Worm (Caenorhabditis elegans) whole organism, L3 larva: Measurements from ENCODE around the gene cdc-14.

Experiments used
- R02D3.7 ChIP-seq: fragments of 150-350 bp; optimal IDR thresholded peaks from 2 replicates; lab custom pipeline; 2014; ENCODE audit warnings: missing biosample characterization, missing genetic modification characterization
- ZK546.5 ChIP-seq: sonication (generic microtip); optimal IDR thresholded peaks from 2 replicates; lab custom pipeline; 2017; ENCODE audit warnings: missing biosample characterization, missing genetic modification characterization
- aly-2 ChIP-seq: fragments of 150-350 bp; optimal IDR thresholded peaks from 2 replicates; lab custom pipeline; 2014; ENCODE audit warnings: missing biosample characterization, missing genetic modification characterization
- ama-1 ChIP-seq: fragments of 150-350 bp; optimal IDR thresholded peaks from 2 replicates; lab custom pipeline; 2018
- ceh-28 ChIP-seq: fragments of 150-350 bp; optimal IDR thresholded peaks from 2 replicates; lab custom pipeline; 2014; ENCODE audit warnings: missing biosample characterization, missing genetic modification reagents, missing genetic modification characterization
- ceh-82 ChIP-seq: fragments of 150-350 bp; optimal IDR thresholded peaks from 2 replicates; lab custom pipeline; 2014; ENCODE audit warnings: missing biosample characterization, missing genetic modification characterization
- ceh-9 ChIP-seq: sonication (generic microtip); optimal IDR thresholded peaks from 2 replicates; lab custom pipeline; 2018; ENCODE audit warnings: missing biosample characterization, missing genetic modification characterization
- daf-12 ChIP-seq: fragments of 150-350 bp; optimal IDR thresholded peaks from 2 replicates; lab custom pipeline; 2014; ENCODE audit warnings: missing biosample characterization, missing genetic modification reagents, missing genetic modification characterization
- egl-27 ChIP-seq: sonication (generic microtip); optimal IDR thresholded peaks from 4 replicates; lab custom pipeline; 2017; ENCODE audit warnings: missing biosample characterization, missing genetic modification reagents, missing genetic modification characterization
- elt-1 ChIP-seq: fragments of 150-350 bp; optimal IDR thresholded peaks from 2 replicates; lab custom pipeline; 2014; ENCODE audit warnings: missing biosample characterization, missing genetic modification characterization
- elt-2 ChIP-seq: sonication (generic microtip); optimal IDR thresholded peaks from 2 replicates; lab custom pipeline; 2016; ENCODE audit warnings: missing genetic modification reagents, mild to moderate bottlenecking, missing genetic modification characterization, missing compliant biosample characterization
- elt-3 ChIP-seq, 3 experiments: fragments of 150-350 bp in 1 of 3; sonication (generic microtip) in 2 of 3; optimal IDR thresholded peaks; 2 replicates in 2 of 3; 4 replicates in 1 of 3; lab custom pipeline; 2014 to 2017; ENCODE audit warnings: missing biosample characterization in 3 of 3, missing genetic modification characterization in 3 of 3
- eor-1 ChIP-seq, 2 experiments: fragments of 150-350 bp; optimal IDR thresholded peaks; 2 replicates each; lab custom pipeline; 2014 to 2018; ENCODE audit warnings: missing biosample characterization in 2 of 2, missing genetic modification characterization in 2 of 2
- fkh-10 ChIP-seq: sonication (generic microtip); optimal IDR thresholded peaks from 2 replicates; lab custom pipeline; 2017; ENCODE audit warnings: missing biosample characterization, missing genetic modification reagents, missing genetic modification characterization
- fos-1 ChIP-seq: fragments of 150-350 bp; optimal IDR thresholded peaks from 2 replicates; lab custom pipeline; 2014; ENCODE audit warnings: missing biosample characterization, missing genetic modification characterization
- hmg-11 ChIP-seq: sonication (generic microtip); optimal IDR thresholded peaks from 2 replicates; lab custom pipeline; 2016; ENCODE audit warnings: missing genetic modification characterization, missing compliant biosample characterization
- jun-1 ChIP-seq: fragments of 150-350 bp; optimal IDR thresholded peaks from 2 replicates; lab custom pipeline; 2014; ENCODE audit warnings: missing biosample characterization, missing genetic modification reagents, missing genetic modification characterization
- lin-15B ChIP-seq: fragments of 150-350 bp; optimal IDR thresholded peaks from 2 replicates; lab custom pipeline; 2014; ENCODE audit warnings: missing biosample characterization, missing genetic modification characterization
- lin-39 ChIP-seq: fragments of 150-350 bp; optimal IDR thresholded peaks from 2 replicates; lab custom pipeline; 2018; ENCODE audit warnings: missing biosample characterization, missing genetic modification reagents, missing genetic modification characterization
- lsy-12 ChIP-seq: sonication (generic microtip); optimal IDR thresholded peaks from 2 replicates; lab custom pipeline; 2016; ENCODE audit warnings: mild to moderate bottlenecking, missing genetic modification characterization, missing compliant biosample characterization
- mdl-1 ChIP-seq: fragments of 150-350 bp; optimal IDR thresholded peaks from 2 replicates; lab custom pipeline; 2014; ENCODE audit warnings: missing biosample characterization, missing genetic modification characterization
- nfya-1 ChIP-seq: sonication (generic microtip); optimal IDR thresholded peaks from 2 replicates; lab custom pipeline; 2017; ENCODE audit warnings: missing genetic modification characterization, mild to moderate bottlenecking, missing compliant biosample characterization, antibody characterized with exemption, moderate library complexity; ENCODE audit not compliant: insufficient read depth
- nhr-11 ChIP-seq: fragments of 150-350 bp; optimal IDR thresholded peaks from 2 replicates; lab custom pipeline; 2014; ENCODE audit warnings: missing biosample characterization, missing genetic modification characterization
- nhr-12 ChIP-seq: fragments of 150-350 bp; optimal IDR thresholded peaks from 2 replicates; lab custom pipeline; 2014; ENCODE audit warnings: missing biosample characterization, missing genetic modification characterization
- nhr-23 ChIP-seq: fragments of 150-350 bp; optimal IDR thresholded peaks from 2 replicates; lab custom pipeline; 2014; ENCODE audit warnings: missing biosample characterization, missing genetic modification reagents, missing genetic modification characterization
- nhr-237 ChIP-seq: fragments of 150-350 bp; optimal IDR thresholded peaks from 2 replicates; lab custom pipeline; 2014; ENCODE audit warnings: missing biosample characterization, missing genetic modification characterization
- nhr-25 ChIP-seq: sonication (generic microtip); optimal IDR thresholded peaks from 2 replicates; lab custom pipeline; 2017; ENCODE audit warnings: missing biosample characterization, missing genetic modification characterization
- nhr-28 ChIP-seq: fragments of 150-350 bp; optimal IDR thresholded peaks from 2 replicates; lab custom pipeline; 2014; ENCODE audit warnings: missing biosample characterization, missing genetic modification characterization
- nhr-43 ChIP-seq: sonication (generic microtip); optimal IDR thresholded peaks from 2 replicates; lab custom pipeline; 2016; ENCODE audit warnings: mild to moderate bottlenecking, missing genetic modification characterization, missing compliant biosample characterization; ENCODE audit not compliant: poor library complexity, severe bottlenecking
- nhr-67 ChIP-seq: fragments of 150-350 bp; optimal IDR thresholded peaks from 2 replicates; lab custom pipeline; 2014; ENCODE audit warnings: missing biosample characterization, missing genetic modification characterization
- nhr-77 ChIP-seq: fragments of 150-350 bp; optimal IDR thresholded peaks from 2 replicates; lab custom pipeline; 2014; ENCODE audit warnings: missing biosample characterization, missing genetic modification characterization
- pha-4 ChIP-seq: fragments of 150-350 bp; optimal IDR thresholded peaks from 2 replicates; lab custom pipeline; 2014; ENCODE audit warnings: missing biosample characterization, missing genetic modification reagents, missing genetic modification characterization
- sea-2 ChIP-seq: fragments of 150-350 bp; sonication (generic microtip); optimal IDR thresholded peaks from 4 replicates; lab custom pipeline; 2014; ENCODE audit warnings: missing biosample characterization, missing genetic modification reagents, missing genetic modification characterization
- skn-1 ChIP-seq: fragments of 150-350 bp; optimal IDR thresholded peaks from 2 replicates; lab custom pipeline; 2014; ENCODE audit warnings: missing biosample characterization, missing genetic modification characterization
- snpc-4 ChIP-seq: fragments of 150-350 bp; optimal IDR thresholded peaks from 2 replicates; lab custom pipeline; 2014; ENCODE audit warnings: missing biosample characterization, missing genetic modification characterization
- tbx-2 ChIP-seq: sonication (generic microtip); optimal IDR thresholded peaks from 2 replicates; lab custom pipeline; 2016; ENCODE audit warnings: mild to moderate bottlenecking, missing genetic modification characterization, missing compliant biosample characterization
- unc-39 ChIP-seq: sonication (generic microtip); optimal IDR thresholded peaks from 4 replicates; lab custom pipeline; 2017; ENCODE audit warnings: missing biosample characterization, missing genetic modification characterization
- unc-62 ChIP-seq: fragments of 150-350 bp; sonication (generic microtip); optimal IDR thresholded peaks from 4 replicates; lab custom pipeline; 2014; ENCODE audit warnings: missing biosample characterization, missing genetic modification reagents, missing genetic modification characterization
- zag-1 ChIP-seq: fragments of 150-350 bp; optimal IDR thresholded peaks from 2 replicates; lab custom pipeline; 2014; ENCODE audit warnings: missing biosample characterization, missing genetic modification characterization
- ztf-11 ChIP-seq: fragments of 150-350 bp; optimal IDR thresholded peaks from 2 replicates; lab custom pipeline; 2014; ENCODE audit warnings: missing biosample characterization, missing genetic modification characterization
- ztf-4 ChIP-seq: fragments of 150-350 bp; optimal IDR thresholded peaks from 2 replicates; lab custom pipeline; 2014; ENCODE audit warnings: missing biosample characterization, missing genetic modification characterization

cdc-14 gene

ce11 chrII:5578035-5578434 is 15.2 kb downstream of the cdc-14 start, which contains the start of gene T25E4.1:
TSS of gene T25E4.1 (plus strand) at chrII:5578335.
- no peak for TF ChIP-seq egl-27 (tag; lab: Kevin White, UChicago)
- no peak for TF ChIP-seq R02D3.7 (tag; lab: Kevin White, UChicago)
- no peak for TF ChIP-seq nhr-67 (tag; lab: Kevin White, UChicago)
- no peak for TF ChIP-seq nhr-11 (tag; lab: Kevin White, UChicago)
- TF ChIP-seq ztf-11, result no peak
- TF ChIP-seq lin-15B (tag; lab: Kevin White, UChicago), result no peak
- TF ChIP-seq lsy-12 (tag; lab: Kevin White, UChicago), result no peak
- TF ChIP-seq elt-3 (tag; optimal IDR thresholded peaks at IDR 0.05; lab: Kevin White, UChicago), result no peak
- no peak for TF ChIP-seq nhr-43 (tag; lab: Kevin White, UChicago)
- TF ChIP-seq elt-2 (tag; lab: Kevin White, UChicago), result no peak
- TF ChIP-seq ceh-9 (tag; lab: Kevin White, UChicago), result no peak
- no peak for TF ChIP-seq aly-2 (tag; lab: Kevin White, UChicago)
- TF ChIP-seq sea-2 (GFP tag; lab: Kevin White, UChicago), result no peak
- no peak for TF ChIP-seq hmg-11 (tag; lab: Kevin White, UChicago)
- TF ChIP-seq nfya-1 (tag; lab: Kevin White, UChicago), result no peak
- TF ChIP-seq eor-1 (tag; optimal IDR thresholded peaks at IDR 0.05; lab: Kevin White, UChicago), result no peak
- no peak for TF ChIP-seq nhr-23 (tag; lab: Kevin White, UChicago)
- no peak for TF ChIP-seq ama-1 (lab: Kevin White, UChicago)
- TF ChIP-seq mdl-1, result no peak
- no peak for TF ChIP-seq fkh-10
- TF ChIP-seq, all 47 proteins: peak for 0

- TF ChIP-seq nhr-43 (tag; lab: Kevin White, UChicago), result peak; percentile 61
- TF ChIP-seq ztf-4 (tag; lab: Kevin White, UChicago), result no peak
- TF ChIP-seq nhr-77 (tag; lab: Kevin White, UChicago), result no peak
- no peak for TF ChIP-seq elt-1 (tag; lab: Kevin White, UChicago)
- no peak for TF ChIP-seq nhr-67 (tag; lab: Kevin White, UChicago)
- TF ChIP-seq R02D3.7 (tag; lab: Kevin White, UChicago), result no peak
- no peak for TF ChIP-seq nhr-25 (tag; lab: Kevin White, UChicago)
- no peak for TF ChIP-seq ceh-82
- no peak for TF ChIP-seq ztf-11
- no peak for TF ChIP-seq nhr-28
- TF ChIP-seq snpc-4 (tag; lab: Kevin White, UChicago), result peak; percentile 55
- peak; percentile 33 for TF ChIP-seq nfya-1 (tag; lab: Kevin White, UChicago)
- peak; percentile 24 for TF ChIP-seq lin-39
- no peak for TF ChIP-seq mdl-1
- peak; percentile 60 for TF ChIP-seq elt-2 (tag; lab: Kevin White, UChicago)
- no peak for TF ChIP-seq egl-27 (tag; lab: Kevin White, UChicago)
- peak; percentile 47 for TF ChIP-seq jun-1 (tag; lab: Kevin White, UChicago)
- peak; percentile 34 for TF ChIP-seq pha-4 (tag; lab: Kevin White, UChicago)
- TF ChIP-seq daf-12 (tag; lab: Kevin White, UChicago), result no peak
- no peak for TF ChIP-seq lin-15B (tag; lab: Kevin White, UChicago)
- no peak for TF ChIP-seq skn-1 (tag; lab: Kevin White, UChicago)
- no peak for TF ChIP-seq ceh-28 (tag; lab: Kevin White, UChicago)
- TF ChIP-seq nhr-12 (tag; lab: Kevin White, UChicago), result no peak
- TF ChIP-seq, all 47 proteins: peak for 7
These were observed 16.2 kb downstream of the cdc-14 start for ce11 chrII:5577060-5577459.

ce11 chrII:5574925-5575324 is 18.3 kb downstream of the cdc-14 start:
- peak; percentile 13 for TF ChIP-seq nhr-43 (tag; lab: Kevin White, UChicago)
- no peak for TF ChIP-seq snpc-4 (tag; lab: Kevin White, UChicago)
- TF ChIP-seq unc-62, result no peak
- peak; percentile 26 for TF ChIP-seq elt-2 (tag; lab: Kevin White, UChicago)

DNA sequence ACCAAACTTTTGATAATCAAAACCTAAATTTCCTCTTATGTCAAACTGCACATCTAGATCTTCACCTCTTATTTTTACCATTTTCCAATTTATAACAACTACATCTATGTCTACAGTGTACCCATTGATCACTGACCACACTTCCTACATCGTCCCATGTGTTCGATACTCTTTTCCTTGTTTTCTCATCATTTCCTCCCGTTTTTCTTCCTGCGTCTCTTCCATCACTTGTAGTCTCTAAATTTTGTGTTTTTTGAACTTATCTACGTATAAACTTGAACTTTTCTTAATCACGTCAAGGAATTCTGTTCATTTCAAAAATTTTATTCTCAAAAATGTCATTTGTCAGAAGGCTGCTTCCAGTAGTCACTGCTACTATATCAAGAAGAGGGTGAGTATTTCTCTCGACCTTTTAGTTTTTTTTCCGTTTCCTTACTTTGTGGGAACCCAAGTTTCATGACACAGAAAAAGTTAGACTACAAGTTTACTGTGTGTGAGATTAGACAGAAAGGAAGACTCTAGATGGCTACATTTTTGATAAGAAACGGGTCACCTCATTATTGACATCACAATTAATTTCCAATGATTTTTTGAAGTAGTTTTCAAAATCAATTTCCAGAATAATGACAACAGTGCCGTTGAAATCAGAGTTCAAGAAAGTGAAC is 21.0 kb downstream of the cdc-14 start:
- TF ChIP-seq daf-12 (tag; lab: Kevin White, UChicago), result no peak
- no peak for TF ChIP-seq sea-2 (GFP tag; lab: Kevin White, UChicago)
- peak; percentile 48 for TF ChIP-seq skn-1 (tag; lab: Kevin White, UChicago)
- TF ChIP-seq ceh-82, result no peak
- TF ChIP-seq R02D3.7 (tag; lab: Kevin White, UChicago), result no peak
- TF ChIP-seq fkh-10, result no peak
- TF ChIP-seq nfya-1 (tag; lab: Kevin White, UChicago), result peak; percentile 35
- no peak for TF ChIP-seq fos-1 (tag; lab: Kevin White, UChicago)
- TF ChIP-seq zag-1 (tag; lab: Kevin White, UChicago), result no peak
- TF ChIP-seq unc-62, result no peak
- TF ChIP-seq ztf-11, result no peak
- no peak for TF ChIP-seq unc-39 (tag; lab: Kevin White, UChicago)
- TF ChIP-seq elt-2 (tag; lab: Kevin White, UChicago), result peak; percentile 80
- no peak for TF ChIP-seq mdl-1
- no peak for TF ChIP-seq tbx-2
- TF ChIP-seq ceh-28 (tag; lab: Kevin White, UChicago), result no peak
- TF ChIP-seq nhr-237 (tag; lab: Kevin White, UChicago), result no peak
- TF ChIP-seq eor-1 (tag; optimal IDR thresholded peaks at IDR 0.05; lab: Kevin White, UChicago), result no peak
- no peak for TF ChIP-seq ama-1 (lab: Kevin White, UChicago)
- no peak for TF ChIP-seq snpc-4 (tag; lab: Kevin White, UChicago)
- no peak for TF ChIP-seq ztf-4 (tag; lab: Kevin White, UChicago)
- TF ChIP-seq aly-2 (tag; lab: Kevin White, UChicago), result no peak
- no peak for TF ChIP-seq nhr-12 (tag; lab: Kevin White, UChicago)
- TF ChIP-seq nhr-67 (tag; lab: Kevin White, UChicago), result no peak
- TF ChIP-seq nhr-11 (tag; lab: Kevin White, UChicago), result no peak
- TF ChIP-seq hmg-11 (tag; lab: Kevin White, UChicago), result no peak
- TF ChIP-seq elt-1 (tag; lab: Kevin White, UChicago), result no peak
- no peak for TF ChIP-seq ZK546.5 (tag; lab: Kevin White, UChicago)
